Fruit fly (Drosophila melanogaster): ENCODE measurements around the gene Glyp.

Glyp gene

DNA sequence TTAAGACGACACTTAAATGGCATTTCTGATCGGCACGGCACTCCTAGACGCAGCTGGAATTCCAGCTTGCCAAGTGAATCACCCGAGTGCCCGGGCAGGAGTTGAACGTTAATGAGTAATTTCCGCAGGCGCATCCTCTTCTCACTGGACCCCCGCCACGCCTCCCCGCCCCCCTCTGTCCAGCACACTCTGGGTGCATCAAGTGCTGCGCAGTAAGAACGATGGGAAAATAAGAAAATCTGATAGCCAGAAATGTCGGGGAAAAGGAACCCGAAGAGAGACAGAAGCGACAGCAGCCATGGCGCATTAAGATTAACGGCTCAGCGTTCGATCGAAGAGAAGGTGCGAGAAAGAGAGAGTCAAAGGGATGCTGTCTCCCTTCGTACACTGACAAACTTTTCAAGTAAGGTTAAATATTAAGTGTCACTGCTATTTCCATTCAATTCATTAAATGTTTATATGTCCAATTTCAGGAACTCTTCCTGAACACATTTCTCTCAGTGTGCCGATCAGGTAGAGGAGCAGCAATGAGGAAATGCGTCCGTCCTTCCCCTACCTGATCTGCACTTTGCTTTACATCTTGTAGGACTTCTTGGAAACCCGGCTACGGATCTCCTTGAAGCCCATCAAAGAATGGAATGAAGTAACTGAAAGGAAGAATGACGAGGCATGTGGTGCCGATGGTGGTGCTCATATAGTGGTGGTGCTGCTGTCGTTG, 34.1 kb downstream of the Glyp start (continued):
- peak; percentile 54 to 68 for TF ChIP-seq Pdp1 (GFP tag; optimal IDR thresholded peaks at IDR 0.05)
- peak; percentile 50 for TF ChIP-seq CG5245 (GFP tag; optimal IDR thresholded peaks at IDR 0.05)
- no peak for TF ChIP-seq Poxn (GFP tag; IDR thresholded peaks at IDR 0.05)
- TF ChIP-seq CG17359 (tag; optimal IDR thresholded peaks at IDR 0.05), result peak; percentile 45
- no peak for TF ChIP-seq CG3838 (GFP tag; optimal IDR thresholded peaks at IDR 0.05)
- no peak for TF ChIP-seq Doc3 (GFP tag; IDR thresholded peaks at IDR 0.05; ENCODE audit: partially characterized antibody)
- TF ChIP-seq CG2120 (GFP tag; optimal IDR thresholded peaks at IDR 0.05), result no peak
- peak; percentile 16 for TF ChIP-seq CG4328 (GFP tag; optimal IDR thresholded peaks at IDR 0.05)
- TF ChIP-seq CG3995 (GFP tag; optimal IDR thresholded peaks at IDR 0.05), result no peak
- TF ChIP-seq CG3407 (GFP tag; optimal IDR thresholded peaks at IDR 0.05), result peak; percentile 10
- no peak for TF ChIP-seq CG34224 (GFP tag; IDR thresholded peaks at IDR 0.05; ENCODE audit: partially characterized antibody)
- TF ChIP-seq Oli (tag; optimal IDR thresholded peaks at IDR 0.05), result peak; percentile 60
- peak; percentile 71 for TF ChIP-seq bab2 (GFP tag; optimal IDR thresholded peaks at IDR 0.05)

DNA sequence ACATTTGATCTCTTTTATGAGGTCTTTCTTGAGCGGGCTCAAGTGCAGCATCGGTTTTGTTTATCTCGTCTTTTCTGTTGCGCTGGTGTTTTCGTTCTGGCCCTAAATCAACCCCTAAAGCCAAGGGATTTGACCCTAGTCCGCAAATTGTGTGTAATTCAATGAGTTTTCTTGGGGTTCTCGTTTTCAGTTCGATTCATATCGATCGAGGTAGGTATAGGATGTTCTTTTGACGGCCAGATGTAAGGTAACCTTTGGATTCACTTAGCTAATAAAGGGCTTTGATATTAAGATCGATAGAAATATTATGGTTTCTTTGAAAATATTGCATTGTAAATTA, 34.6 kb downstream of the Glyp start:
- TF ChIP-seq CG14710 (tag; optimal IDR thresholded peaks at IDR 0.05), result no peak
- peak; percentile 47 for TF ChIP-seq kni (GFP tag; optimal IDR thresholded peaks at IDR 0.05)
- TF ChIP-seq tll (GFP tag; optimal IDR thresholded peaks at IDR 0.05), result peak in 1 of 2 experiments; percentile 77
- peak; percentile 71 for TF ChIP-seq CG15479 (GFP tag; optimal IDR thresholded peaks at IDR 0.05)
- no peak for TF ChIP-seq gro (GFP tag; optimal IDR thresholded peaks at IDR 0.05)
- TF ChIP-seq pros (GFP tag; optimal IDR thresholded peaks at IDR 0.05), result peak; percentile 61
- TF ChIP-seq fu2 (GFP tag; optimal IDR thresholded peaks at IDR 0.05), result no peak
- no peak for TF ChIP-seq wdn (GFP tag; IDR thresholded peaks at IDR 0.05)
- TF ChIP-seq CG3407 (GFP tag; optimal IDR thresholded peaks at IDR 0.05), result no peak
- no peak for TF ChIP-seq CG33213 (GFP tag; optimal IDR thresholded peaks at IDR 0.05)
- no peak for TF ChIP-seq fd3F (GFP tag; optimal IDR thresholded peaks at IDR 0.05)
- TF ChIP-seq sqz (GFP tag; optimal IDR thresholded peaks at IDR 0.05), result no peak

DNA sequence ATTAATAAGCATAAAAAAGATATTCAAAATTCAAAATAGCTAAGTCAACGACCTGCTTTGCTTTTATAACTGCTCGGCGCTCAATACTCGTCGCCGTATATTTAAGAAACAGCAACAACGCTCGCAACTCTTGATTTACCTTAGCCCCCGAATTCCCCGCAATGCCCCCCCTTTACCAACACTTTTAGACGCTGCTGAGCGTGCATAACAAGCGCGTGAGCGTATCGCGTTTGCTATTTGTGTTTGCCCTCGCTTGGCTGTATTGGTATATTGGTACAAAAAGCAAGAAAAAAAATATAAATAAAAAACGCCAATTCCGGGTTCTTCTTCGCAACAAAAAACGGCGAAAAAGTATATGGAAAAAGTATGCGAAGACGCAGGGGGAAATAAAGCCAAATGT, 35.3 kb downstream of the Glyp start:
- TF ChIP-seq sens (GFP tag) (peak; percentile 69), Pdp1 (GFP tag; optimal IDR thresholded peaks at IDR 0.05) (peak in 1 of 2 experiments; percentile 91), odd (GFP tag; optimal IDR thresholded peaks at IDR 0.05) (peak; percentile 12), bcd (GFP tag; optimal IDR thresholded peaks at IDR 0.05) (peak; percentile 27), CG8290 (GFP tag; optimal IDR thresholded peaks at IDR 0.05) (no peak), CG8290 (tag; optimal IDR thresholded peaks at IDR 0.05) (peak in 1 of 2 experiments; percentile 9), Rfx (GFP tag; IDR thresholded peaks at IDR 0.05) (peak; percentile 29; the same call in 1 of the 2 replicates), CG15514 (GFP tag; optimal IDR thresholded peaks at IDR 0.05) (peak; percentile 21), HHEX (GFP tag; optimal IDR thresholded peaks at IDR 0.05) (peak; percentile 22), exex (tag; optimal IDR thresholded peaks at IDR 0.05) (peak; percentile 13), lilli (GFP tag; optimal IDR thresholded peaks at IDR 0.05) (peak; percentile 27), CG6683 (GFP tag; optimal IDR thresholded peaks at IDR 0.05) (peak; percentile 9), crol (GFP tag; IDR thresholded peaks at IDR 0.05) (peak; percentile 97), CG3838 (GFP tag; optimal IDR thresholded peaks at IDR 0.05) (no peak), mirr (GFP tag; optimal IDR thresholded peaks at IDR 0.05) (peak; percentile 79), CG18599 (GFP tag; optimal IDR thresholded peaks at IDR 0.05) (peak; percentile 43), ftz-f1 (GFP tag; optimal IDR thresholded peaks at IDR 0.05) (peak; percentile 7), corto (GFP tag; optimal IDR thresholded peaks at IDR 0.05) (no peak), bsh (GFP tag; optimal IDR thresholded peaks at IDR 0.05) (peak in 1 of 2 experiments; percentile 2), cwo (GFP tag; optimal IDR thresholded peaks at IDR 0.05) (peak; percentile 89), Med (GFP tag) (peak; percentile 87), ttk (GFP tag; IDR thresholded peaks at IDR 0.05) (no peak), sna (GFP tag; IDR thresholded peaks at IDR 0.05; ENCODE audit: partially characterized antibody) (no peak), aop (GFP tag; IDR thresholded peaks at IDR 0.05) (peak; percentile 33; the same call in 1 of the 2 replicates), CG1024 (GFP tag; IDR thresholded peaks at IDR 0.05) (no peak)
